Fruit fly (Drosophila melanogaster): ENCODE results near the gene VhaM9.7-a.

VhaM9.7-a gene

dm6 chr3L:4259102-4259558 lies 3.4 kb upstream of the VhaM9.7-a start, which contains the start of the genes CG15011 and CG1309 (continued):
- TF ChIP-seq al (GFP tag; IDR thresholded peaks at IDR 0.05) (peak; percentile 78), Ada2b (GFP tag; IDR thresholded peaks at IDR 0.05) (peak; percentile 76), mirr (GFP tag; optimal IDR thresholded peaks at IDR 0.05) (peak; percentile 65), Bdp1 (GFP tag; optimal IDR thresholded peaks at IDR 0.05) (peak; percentile 76), ken (GFP tag; IDR thresholded peaks at IDR 0.05) (peak; percentile 74; the same call in 2 of the 3 replicates), Hr39 (optimal IDR thresholded peaks at IDR 0.05) (no peak), Ptx1 (GFP tag; IDR thresholded peaks at IDR 0.05) (peak; percentile 89), ATbp (GFP tag; optimal IDR thresholded peaks at IDR 0.05) (peak; percentile 41), Nf-YB (GFP tag; optimal IDR thresholded peaks at IDR 0.05) (peak; percentile 66), CG3847 (GFP tag; IDR thresholded peaks at IDR 0.05) (peak; percentile 77), wek (GFP tag; optimal IDR thresholded peaks at IDR 0.05) (no peak), CG15011 (GFP tag; optimal IDR thresholded peaks at IDR 0.05) (no peak), psq (GFP tag; optimal IDR thresholded peaks at IDR 0.05) (peak; percentile 57), chif (GFP tag; optimal IDR thresholded peaks at IDR 0.05) (peak; percentile 79 to 90), seq (GFP tag; IDR thresholded peaks at IDR 0.05) (peak; percentile 67), ssp (GFP tag; IDR thresholded peaks at IDR 0.05) (peak; percentile 66), tup (GFP tag; optimal IDR thresholded peaks at IDR 0.05) (peak; percentile 31), CG10543 (GFP tag; optimal IDR thresholded peaks at IDR 0.05) (peak; percentile 87), Sox102F (GFP tag; optimal IDR thresholded peaks at IDR 0.05) (peak; percentile 81), CG6791 (GFP tag; IDR thresholded peaks at IDR 0.05; ENCODE audit: partially characterized antibody) (no peak), CG17802 (tag; optimal IDR thresholded peaks at IDR 0.05) (peak; percentile 37), E2f2 (GFP tag; IDR thresholded peaks at IDR 0.05) (peak; percentile 43; the same call in 1 of the 2 replicates), her (GFP tag; optimal IDR thresholded peaks at IDR 0.05) (peak; percentile 66), MTF-1 (GFP tag; optimal IDR thresholded peaks at IDR 0.05; ENCODE audit: borderline replicate concordance) (no peak), CG7987 (GFP tag; optimal IDR thresholded peaks at IDR 0.05) (peak; percentile 45), CG6654 (GFP tag; optimal IDR thresholded peaks at IDR 0.05) (peak; percentile 39), row (GFP tag; IDR thresholded peaks at IDR 0.05) (peak; percentile 98), Spps (tag; optimal IDR thresholded peaks at IDR 0.05) (peak; percentile 73), Ssrp (tag; optimal IDR thresholded peaks at IDR 0.05) (peak; percentile 79), cwo (GFP tag; optimal IDR thresholded peaks at IDR 0.05) (peak; percentile 35), E2f1 (GFP tag; IDR thresholded peaks at IDR 0.05) (peak; percentile 68), CG10209 (GFP tag; optimal IDR thresholded peaks at IDR 0.05) (peak; percentile 77), CG9932 (GFP tag; IDR thresholded peaks at IDR 0.05) (peak; percentile 87), CG17359 (tag; optimal IDR thresholded peaks at IDR 0.05) (peak; percentile 76), CG1603 (tag; optimal IDR thresholded peaks at IDR 0.05) (peak; percentile 88), gfzf (GFP tag; optimal IDR thresholded peaks at IDR 0.05) (peak; percentile 23), CG10462 (GFP tag; optimal IDR thresholded peaks at IDR 0.05) (peak; percentile 68), so (GFP tag; IDR thresholded peaks at IDR 0.05) (peak; percentile 73; the same call in 1 of the 3 replicates), tin (GFP tag; optimal IDR thresholded peaks at IDR 0.05) (peak; percentile 83), Chrac-16 (GFP tag; optimal IDR thresholded peaks at IDR 0.05) (peak; percentile 85), onecut (GFP tag; IDR thresholded peaks at IDR 0.05) (peak; percentile 59; the same call in 1 of the 2 replicates), slou (GFP tag; optimal IDR thresholded peaks at IDR 0.05) (peak; percentile 84), usp (GFP tag; optimal IDR thresholded peaks at IDR 0.05) (no peak), Deaf1 (tag; optimal IDR thresholded peaks at IDR 0.05) (no peak), pb (GFP tag; optimal IDR thresholded peaks at IDR 0.05) (peak; percentile 82), org-1 (GFP tag; optimal IDR thresholded peaks at IDR 0.05) (peak; percentile 23), kah (GFP tag; optimal IDR thresholded peaks at IDR 0.05) (peak; percentile 14), CG4854 (GFP tag; optimal IDR thresholded peaks at IDR 0.05) (peak; percentile 81), mld (GFP tag; IDR thresholded peaks at IDR 0.05; ENCODE audit: partially characterized antibody) (no peak), CG4617 (GFP tag; optimal IDR thresholded peaks at IDR 0.05; ENCODE audit: borderline replicate concordance) (peak; percentile 91), Dp (GFP tag; optimal IDR thresholded peaks at IDR 0.05) (peak; percentile 12)
